Fruit fly (Drosophila melanogaster): Measurements from ENCODE around the gene CG5180.

dm6 chr3R:20605078-20605477 is 47.3 kb downstream of the CG5180 start:
- no peak for TF ChIP-seq Ets98B (GFP tag; IDR thresholded peaks at IDR 0.05)
- TF ChIP-seq EcR (GFP tag; optimal IDR thresholded peaks at IDR 0.05): no peak
- TF ChIP-seq gl (tag; optimal IDR thresholded peaks at IDR 0.05): no peak
- TF ChIP-seq fd96Ca (GFP tag; IDR thresholded peaks at IDR 0.05): no peak
- no peak for TF ChIP-seq rn (GFP tag; IDR thresholded peaks at IDR 0.05)
- TF ChIP-seq Snoo (tag; optimal IDR thresholded peaks at IDR 0.05): no peak
- TF ChIP-seq Pif1A (GFP tag; optimal IDR thresholded peaks at IDR 0.05): no peak
- no peak for TF ChIP-seq CG15710 (tag; optimal IDR thresholded peaks at IDR 0.05)
- TF ChIP-seq CG8301 (tag; optimal IDR thresholded peaks at IDR 0.05): no peak
- no peak for TF ChIP-seq CG10348 (GFP tag; IDR thresholded peaks at IDR 0.05)
- no peak for TF ChIP-seq D1 (tag; optimal IDR thresholded peaks at IDR 0.05)

Measured in whole organism, pupa.